Worm (Caenorhabditis elegans) whole organism, midembryonic: ENCODE results near the gene dcaf-13.

Source experiments
- cog-1 ChIP-seq: sonication (generic microtip); optimal IDR thresholded peaks from 2 replicates; lab custom pipeline; 2016; ENCODE audit warnings: missing genetic modification characterization, missing compliant biosample characterization
- flt-1 ChIP-seq: fragments of 200-800 bp; sonication (Bioruptor generic); IDR thresholded peaks from 2 replicates; pipeline ENCODE4 v1.3.6; 2022; ENCODE audit warnings: missing genetic modification characterization, missing compliant biosample characterization
- klf-2 ChIP-seq: fragments of 200-800 bp; sonication (Bioruptor generic); conservative IDR thresholded peaks from 2 replicates; pipeline ENCODE4 v1.3.6; 2022; ENCODE audit warnings: missing genetic modification reagents, missing genetic modification characterization, missing compliant biosample characterization
- med-1 ChIP-seq: sonication (generic microtip); optimal IDR thresholded peaks from 2 replicates; lab custom pipeline; 2017; ENCODE audit warnings: missing genetic modification characterization, mild to moderate bottlenecking, missing compliant biosample characterization, antibody characterized with exemption, missing genetic modification reagents; ENCODE audit not compliant: insufficient read depth
- tab-1 ChIP-seq: fragments of 200-800 bp; sonication (Bioruptor generic); IDR thresholded peaks from 2 replicates; pipeline ENCODE4 v1.3.6; 2022; ENCODE audit warnings: missing genetic modification characterization, missing compliant biosample characterization
- ztf-23 ChIP-seq: fragments of 200-800 bp; sonication (Bioruptor generic); IDR thresholded peaks from 2 replicates; pipeline ENCODE4 v1.3.6; 2022; ENCODE audit warnings: missing genetic modification reagents, missing genetic modification characterization, missing compliant biosample characterization

DNA sequence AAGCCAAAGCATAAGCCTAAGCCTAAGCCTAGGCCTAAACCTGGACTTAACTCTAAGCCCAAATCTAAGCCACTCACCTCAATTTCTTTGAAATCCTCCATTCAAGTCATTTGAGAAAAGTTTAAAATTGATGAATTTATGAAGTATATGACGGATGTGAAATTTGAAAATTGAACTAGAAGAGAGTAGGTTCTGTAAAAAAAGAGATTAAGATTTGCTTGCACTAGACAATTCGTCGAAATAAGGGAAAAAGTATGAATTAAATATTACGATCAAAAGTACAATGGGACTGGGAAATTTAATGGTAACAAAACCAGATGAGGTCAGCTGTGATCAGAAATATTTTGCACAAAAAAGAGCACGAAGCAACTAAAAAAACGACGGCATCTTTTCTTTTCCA lies 28.3 kb upstream of the dcaf-13 start, which contains the start of gene twk-2:
- TF ChIP-seq klf-2 (GFP tag; lab: Robert Waterston, UW): no peak
- no peak for TF ChIP-seq ztf-23 (GFP tag; lab: Robert Waterston, UW)
- TF ChIP-seq tab-1 (GFP tag; lab: Robert Waterston, UW): no peak
- no peak for TF ChIP-seq flt-1 (GFP tag; lab: Robert Waterston, UW)
- no peak for TF ChIP-seq med-1
- no peak for TF ChIP-seq cog-1 (tag; lab: Kevin White, UChicago)
